Worm (Caenorhabditis elegans) whole organism, L2 larva: Measurements from ENCODE around the gene C14A11.2.
A peak's percentile ranks its signal among the peaks of the same experiment; 100 is the strongest.

Source experiments
- C34F6.9 ChIP-seq: fragments of 150-350 bp; optimal IDR thresholded peaks from 2 replicates; lab custom pipeline; 2014; ENCODE audit warnings: missing biosample characterization, missing genetic modification characterization
- R02D3.7 ChIP-seq: fragments of 150-350 bp; optimal IDR thresholded peaks from 2 replicates; lab custom pipeline; 2014; ENCODE audit warnings: missing biosample characterization, missing genetic modification characterization
- aly-2 ChIP-seq: fragments of 150-350 bp; optimal IDR thresholded peaks from 2 replicates; lab custom pipeline; 2014; ENCODE audit warnings: missing biosample characterization, missing genetic modification characterization
- ama-1 ChIP-seq: fragments of 150-350 bp; optimal IDR thresholded peaks from 2 replicates; lab custom pipeline; 2018; ENCODE audit warnings: inconsistent platforms
- crh-2 ChIP-seq: sonication (generic microtip); optimal IDR thresholded peaks from 2 replicates; lab custom pipeline; 2017; ENCODE audit warnings: missing biosample characterization, missing genetic modification characterization
- lin-11 ChIP-seq: fragments of 150-350 bp; sonication (generic microtip); optimal IDR thresholded peaks from 2 replicates; lab custom pipeline; 2014; ENCODE audit warnings: missing biosample characterization, missing genetic modification characterization, inconsistent platforms, mixed read lengths
- lin-39 ChIP-seq: fragments of 150-350 bp; optimal IDR thresholded peaks from 2 replicates; lab custom pipeline; 2014; ENCODE audit warnings: missing biosample characterization, missing genetic modification reagents, missing genetic modification characterization
- mab-5 ChIP-seq: fragments of 150-350 bp; optimal IDR thresholded peaks from 2 replicates; lab custom pipeline; 2014; ENCODE audit warnings: missing biosample characterization, missing genetic modification characterization
- nhr-10 ChIP-seq: sonication (generic microtip); optimal IDR thresholded peaks from 2 replicates; lab custom pipeline; 2017; ENCODE audit warnings: missing biosample characterization, missing genetic modification characterization
- nhr-12 ChIP-seq: fragments of 150-350 bp; optimal IDR thresholded peaks from 2 replicates; lab custom pipeline; 2014; ENCODE audit warnings: missing biosample characterization, missing genetic modification characterization
- unc-39 ChIP-seq: fragments of 150-350 bp; optimal IDR thresholded peaks from 2 replicates; lab custom pipeline; 2014; ENCODE audit warnings: missing biosample characterization, missing genetic modification characterization
- unc-62 ChIP-seq: fragments of 150-350 bp; optimal IDR thresholded peaks from 2 replicates; lab custom pipeline; 2014; ENCODE audit warnings: missing biosample characterization, missing genetic modification reagents, missing genetic modification characterization
- zag-1 ChIP-seq: fragments of 150-350 bp; optimal IDR thresholded peaks from 2 replicates; lab custom pipeline; 2014; ENCODE audit warnings: missing biosample characterization, missing genetic modification characterization
- ztf-4 ChIP-seq: fragments of 150-350 bp; optimal IDR thresholded peaks from 2 replicates; lab custom pipeline; 2014; ENCODE audit warnings: missing biosample characterization, missing genetic modification characterization

ce11 chrX:2814097-2814720, 11.3 kb downstream of the C14A11.2 start, which contains the start of gene C14A11.6:
- no peak for TF ChIP-seq R02D3.7 (tag; lab: Kevin White, UChicago)
- peak; percentile 39 for TF ChIP-seq C34F6.9 (tag; lab: Kevin White, UChicago)
- no peak for TF ChIP-seq ama-1 (lab: Kevin White, UChicago)
- TF ChIP-seq ztf-4 (tag; lab: Kevin White, UChicago): no peak
- no peak for TF ChIP-seq nhr-12 (tag; lab: Kevin White, UChicago)
- TF ChIP-seq zag-1 (tag; lab: Kevin White, UChicago): no peak
- no peak for TF ChIP-seq aly-2 (tag; lab: Kevin White, UChicago)
- TF ChIP-seq unc-62 (GFP tag; lab: Kevin White, UChicago): no peak
- TF ChIP-seq crh-2 (tag; lab: Kevin White, UChicago): peak; percentile 18
- TF ChIP-seq lin-39 (tag; lab: Kevin White, UChicago): no peak
- no peak for TF ChIP-seq lin-11 (tag; lab: Kevin White, UChicago)
- no peak for TF ChIP-seq mab-5 (tag; lab: Kevin White, UChicago)
- TF ChIP-seq unc-39 (tag; lab: Kevin White, UChicago): no peak
- TF ChIP-seq nhr-10 (tag; lab: Kevin White, UChicago): no peak
